Fruit fly (Drosophila melanogaster): ENCODE data around the gene kay.

The kay gene

dm6 chr3R:29762297-29762696, 3.5 kb upstream of the kay start:
- TF ChIP-seq CG6854 (GFP tag; optimal IDR thresholded peaks at IDR 0.05): no peak
- TF ChIP-seq Hr39 (GFP tag; optimal IDR thresholded peaks at IDR 0.05): peak; percentile 53
- no peak for TF ChIP-seq CG9139 (GFP tag; optimal IDR thresholded peaks at IDR 0.05)
- peak; percentile 55 for TF ChIP-seq CG32006 (GFP tag; optimal IDR thresholded peaks at IDR 0.05)
- peak; percentile 34 for TF ChIP-seq Hr4 (GFP tag; optimal IDR thresholded peaks at IDR 0.05)
- TF ChIP-seq dac (GFP tag; optimal IDR thresholded peaks at IDR 0.05): no peak
- TF ChIP-seq achi (GFP tag; optimal IDR thresholded peaks at IDR 0.05): peak; percentile 50
- peak in 1 of 2 experiments; percentile 36 for TF ChIP-seq salr (GFP tag; optimal IDR thresholded peaks at IDR 0.05)
- TF ChIP-seq CG8119 (GFP tag; IDR thresholded peaks at IDR 0.05): 0 out of 3 replicates have a peak, but pooled peaks have one; percentile 15
- TF ChIP-seq fkh (GFP tag; optimal IDR thresholded peaks at IDR 0.05): no peak
- TF ChIP-seq lz (GFP tag; optimal IDR thresholded peaks at IDR 0.05): peak; percentile 67
- TF ChIP-seq cyc (GFP tag; optimal IDR thresholded peaks at IDR 0.05): peak; percentile 62
- TF ChIP-seq CG3919 (GFP tag; optimal IDR thresholded peaks at IDR 0.05): peak; percentile 65
- peak; percentile 62 for TF ChIP-seq CG6163 (GFP tag; IDR thresholded peaks at IDR 0.05)
- no peak for TF ChIP-seq Gug (GFP tag; IDR thresholded peaks at IDR 0.05)
- peak; percentile 75 for TF ChIP-seq Met (GFP tag; optimal IDR thresholded peaks at IDR 0.05)
- no peak for TF ChIP-seq CG1621 (tag; optimal IDR thresholded peaks at IDR 0.05)
- no peak for TF ChIP-seq fd85E (GFP tag; optimal IDR thresholded peaks at IDR 0.05)
- peak; percentile 74 for TF ChIP-seq esn (GFP tag; optimal IDR thresholded peaks at IDR 0.05)
- no peak for TF ChIP-seq CG6276 (GFP tag; optimal IDR thresholded peaks at IDR 0.05)
- no peak for TF ChIP-seq dsx (GFP tag; optimal IDR thresholded peaks at IDR 0.05; ENCODE audit: poor library complexity, severe bottlenecking)
- TF ChIP-seq CG31627 (GFP tag; optimal IDR thresholded peaks at IDR 0.05): peak; percentile 56
- TF ChIP-seq Blimp-1 (GFP tag; optimal IDR thresholded peaks at IDR 0.05): peak; percentile 7
- TF ChIP-seq Ets96B (tag; optimal IDR thresholded peaks at IDR 0.05): peak; percentile 39
- no peak for TF ChIP-seq CG15336 (GFP tag; IDR thresholded peaks at IDR 0.05)
- TF ChIP-seq CG11902 (GFP tag; optimal IDR thresholded peaks at IDR 0.05): peak; percentile 41
- peak; percentile 51 for TF ChIP-seq Ets21C (GFP tag; optimal IDR thresholded peaks at IDR 0.05)
- no peak for TF ChIP-seq vri (GFP tag; optimal IDR thresholded peaks at IDR 0.05)
- TF ChIP-seq Smox (GFP tag; optimal IDR thresholded peaks at IDR 0.05): peak; percentile 73
- peak; percentile 52 for TF ChIP-seq acj6 (GFP tag; optimal IDR thresholded peaks at IDR 0.05)
- peak; percentile 38 for TF ChIP-seq pdm3 (GFP tag; optimal IDR thresholded peaks at IDR 0.05)
- no peak for TF ChIP-seq CG7368 (GFP tag; optimal IDR thresholded peaks at IDR 0.05)
- peak; percentile 38 for TF ChIP-seq CG6808 (GFP tag; optimal IDR thresholded peaks at IDR 0.05)
- peak; percentile 17 for TF ChIP-seq Lpt (GFP tag; optimal IDR thresholded peaks at IDR 0.05)
- TF ChIP-seq Sox15 (GFP tag; optimal IDR thresholded peaks at IDR 0.05): peak; percentile 49
- peak; percentile 39 for TF ChIP-seq CG6792 (GFP tag; optimal IDR thresholded peaks at IDR 0.05)
- peak; percentile 57 for TF ChIP-seq OdsH (GFP tag; optimal IDR thresholded peaks at IDR 0.05)
- no peak for TF ChIP-seq fd59A (GFP tag; optimal IDR thresholded peaks at IDR 0.05)
- TF ChIP-seq Sox14 (GFP tag; optimal IDR thresholded peaks at IDR 0.05): no peak
- TF ChIP-seq CG11762 (GFP tag; optimal IDR thresholded peaks at IDR 0.05; ENCODE audit: insufficient read depth): peak; percentile 19
- TF ChIP-seq CG16779 (tag; optimal IDR thresholded peaks at IDR 0.05): no peak
- peak; percentile 71 for TF ChIP-seq Eip75B (GFP tag; optimal IDR thresholded peaks at IDR 0.05)
- TF ChIP-seq CG34406 (GFP tag; optimal IDR thresholded peaks at IDR 0.05): peak; percentile 43
- TF ChIP-seq Eip93F (GFP tag; optimal IDR thresholded peaks at IDR 0.05): no peak
- peak; percentile 8 for TF ChIP-seq CG10631 (GFP tag; optimal IDR thresholded peaks at IDR 0.05)
- peak in 1 of 2 experiments; percentile 43 for TF ChIP-seq ss (GFP tag; optimal IDR thresholded peaks at IDR 0.05)
- TF ChIP-seq svp (GFP tag): peak; percentile 89
- TF ChIP-seq net (GFP tag; optimal IDR thresholded peaks at IDR 0.05): peak; percentile 44
- TF ChIP-seq CG8319 (GFP tag; optimal IDR thresholded peaks at IDR 0.05): peak; percentile 51
- peak; percentile 29 for TF ChIP-seq spab (GFP tag; optimal IDR thresholded peaks at IDR 0.05)
- peak; percentile 42 for TF ChIP-seq CG10669 (GFP tag; optimal IDR thresholded peaks at IDR 0.05)
- no peak for TF ChIP-seq Hr38 (GFP tag; optimal IDR thresholded peaks at IDR 0.05)

All from whole organism, prepupa.